Worm (Caenorhabditis elegans) whole organism, L4 larva: ENCODE data around the gene K02A6.4.

Experiments
- D1046.2 ChIP-seq: fragments of 200-800 bp; sonication (Bioruptor generic); IDR thresholded peaks from 2 replicates; pipeline ENCODE4 v1.3.6; 2022; ENCODE audit warnings: missing genetic modification characterization, missing compliant biosample characterization
- F26F4.8 ChIP-seq: fragments of 200-800 bp; sonication (Bioruptor generic); conservative IDR thresholded peaks from 2 replicates; pipeline ENCODE4 v1.3.6; 2022; ENCODE audit warnings: missing genetic modification characterization, missing compliant biosample characterization
- R02D3.7 ChIP-seq: fragments of 150-350 bp; sonication (generic microtip); optimal IDR thresholded peaks from 3 replicates; lab custom pipeline; 2014; ENCODE audit warnings: missing biosample characterization, missing genetic modification characterization
- T26A8.4 ChIP-seq: fragments of 200-800 bp; sonication (Bioruptor generic); IDR thresholded peaks from 2 replicates; pipeline ENCODE4 v1.3.6; 2022; ENCODE audit warnings: missing genetic modification characterization, missing compliant biosample characterization
- Y105C5A.15 ChIP-seq: fragments of 200-800 bp; sonication (Bioruptor generic); IDR thresholded peaks from 2 replicates; pipeline ENCODE4 v1.3.6; 2022; ENCODE audit warnings: missing genetic modification characterization, missing compliant biosample characterization
- Y48G9A.11 ChIP-seq: fragments of 200-800 bp; sonication (Bioruptor generic); IDR thresholded peaks from 2 replicates; pipeline ENCODE4 v1.3.6; 2022; ENCODE audit warnings: missing genetic modification reagents, missing genetic modification characterization, missing compliant biosample characterization
- Y5F2A.4 ChIP-seq: fragments of 200-800 bp; sonication (Bioruptor generic); optimal IDR thresholded peaks from 2 replicates; lab custom pipeline; 2018; ENCODE audit warnings: mild to moderate bottlenecking, missing genetic modification characterization, missing compliant biosample characterization
- ZK337.2 ChIP-seq: fragments of 200-800 bp; sonication (Bioruptor generic); IDR thresholded peaks from 2 replicates; pipeline ENCODE4 v1.3.6; 2022; ENCODE audit warnings: missing genetic modification reagents, missing genetic modification characterization, missing compliant biosample characterization
- ZK546.5 ChIP-seq, 2 experiments: sonication (generic microtip); optimal IDR thresholded peaks; 2 replicates each; lab custom pipeline; 2017; ENCODE audit warnings: missing biosample characterization in 2 of 2, missing genetic modification characterization in 2 of 2
- aha-1 ChIP-seq: fragments of 150-350 bp; peaks from one replicate; lab custom pipeline; 2014; ENCODE audit warnings: missing biosample characterization, missing genetic modification characterization
- ama-1 ChIP-seq: fragments of 150-350 bp; optimal IDR thresholded peaks from 2 replicates; lab custom pipeline; 2014; ENCODE audit warnings: inconsistent platforms, mixed read lengths
- cey-2 ChIP-seq: sonication (generic microtip); optimal IDR thresholded peaks from 3 replicates; lab custom pipeline; 2017; ENCODE audit warnings: missing genetic modification characterization, mild to moderate bottlenecking, missing compliant biosample characterization, antibody characterized with exemption, borderline replicate concordance; ENCODE audit not compliant: insufficient read depth
- ctbp-1 ChIP-seq: fragments of 200-800 bp; sonication (Bioruptor generic); IDR thresholded peaks from 2 replicates; pipeline ENCODE4 v1.3.6; 2022; ENCODE audit warnings: missing genetic modification reagents, missing genetic modification characterization, missing compliant biosample characterization
- daf-16 ChIP-seq, 3 experiments: sonication (generic microtip); optimal IDR thresholded peaks; 2 replicates each; lab custom pipeline; 2016 to 2017; ENCODE audit warnings: missing genetic modification characterization in 3 of 3, missing genetic modification reagents in 3 of 3, mild to moderate bottlenecking in 2 of 3, missing compliant biosample characterization in 2 of 3, missing biosample characterization in 1 of 3, moderate library complexity in 1 of 3
- daf-19 ChIP-seq: fragments of 200-800 bp; sonication (Bioruptor generic); conservative IDR thresholded peaks from 2 replicates; pipeline ENCODE4 v1.3.6; 2022; ENCODE audit warnings: missing genetic modification characterization, missing compliant biosample characterization
- dmd-6 ChIP-seq: fragments of 200-800 bp; sonication (Bioruptor generic); IDR thresholded peaks from 2 replicates; pipeline ENCODE4 v1.3.6; 2022; ENCODE audit warnings: missing genetic modification reagents, missing genetic modification characterization, missing compliant biosample characterization
- dmd-9 ChIP-seq: fragments of 200-800 bp; sonication (Bioruptor generic); IDR thresholded peaks from 2 replicates; pipeline ENCODE4 v1.3.6; 2022; ENCODE audit warnings: missing genetic modification reagents, missing genetic modification characterization, missing compliant biosample characterization
- dpl-1 ChIP-seq: fragments of 150-350 bp; optimal IDR thresholded peaks from 2 replicates; lab custom pipeline; 2014; ENCODE audit warnings: missing biosample characterization, missing genetic modification reagents, missing genetic modification characterization
- dve-1 ChIP-seq: sonication (generic microtip); optimal IDR thresholded peaks from 2 replicates; lab custom pipeline; 2017; ENCODE audit warnings: antibody characterized with exemption, mild to moderate bottlenecking, missing genetic modification characterization, missing compliant biosample characterization; ENCODE audit not compliant: insufficient read depth
- fos-1 ChIP-seq: fragments of 150-350 bp; optimal IDR thresholded peaks from 2 replicates; lab custom pipeline; 2014; ENCODE audit warnings: missing biosample characterization, missing genetic modification characterization
- hif-1 ChIP-seq, 2 experiments: sonication (generic microtip); optimal IDR thresholded peaks; 2 replicates each; lab custom pipeline; 2016 to 2017; ENCODE audit warnings: missing compliant biosample characterization in 2 of 2, missing genetic modification characterization in 2 of 2, missing genetic modification reagents in 2 of 2, missing genotype in 2 of 2, mild to moderate bottlenecking in 1 of 2
- hlh-11 ChIP-seq: fragments of 200-800 bp; sonication (Bioruptor generic); optimal IDR thresholded peaks from 2 replicates; lab custom pipeline; 2018; ENCODE audit warnings: mild to moderate bottlenecking, missing genetic modification characterization, missing compliant biosample characterization
- hlh-30 ChIP-seq: sonication (generic microtip); optimal IDR thresholded peaks from 2 replicates; lab custom pipeline; 2017; ENCODE audit warnings: antibody characterized with exemption, mild to moderate bottlenecking, missing genetic modification characterization, missing compliant biosample characterization; ENCODE audit not compliant: insufficient read depth
- hmg-1.1 ChIP-seq: fragments of 200-800 bp; sonication (Bioruptor generic); IDR thresholded peaks from 2 replicates; pipeline ENCODE4 v1.3.6; 2022; ENCODE audit warnings: missing genetic modification reagents, missing genetic modification characterization, missing compliant biosample characterization
- lin-39 ChIP-seq: fragments of 150-350 bp; optimal IDR thresholded peaks from 2 replicates; lab custom pipeline; 2014; ENCODE audit warnings: missing biosample characterization, missing genetic modification reagents, missing genetic modification characterization
- lsy-2 ChIP-seq, 2 experiments: fragments of 150-350 bp in 1 of 2; sonication (generic microtip) in 1 of 2; optimal IDR thresholded peaks; 2 replicates each; lab custom pipeline; 2014 to 2017; ENCODE audit warnings: missing biosample characterization in 2 of 2, missing genetic modification characterization in 2 of 2
- madf-9 ChIP-seq: fragments of 200-800 bp; sonication (Bioruptor generic); conservative IDR thresholded peaks from 2 replicates; pipeline ENCODE4 v1.3.6; 2022; ENCODE audit warnings: missing genetic modification reagents, missing genetic modification characterization, missing compliant biosample characterization
- mdt-29 ChIP-seq: fragments of 200-800 bp; sonication (Bioruptor generic); IDR thresholded peaks from 2 replicates; pipeline ENCODE4 v1.3.6; 2022; ENCODE audit warnings: missing genetic modification reagents, missing genetic modification characterization, missing compliant biosample characterization
- mxl-2 ChIP-seq: fragments of 200-800 bp; sonication (Bioruptor generic); conservative IDR thresholded peaks from 2 replicates; pipeline ENCODE4 v1.3.6; 2022; ENCODE audit warnings: missing genetic modification reagents, missing genetic modification characterization, missing compliant biosample characterization
- mxl-3 ChIP-seq: fragments of 200-800 bp; sonication (Bioruptor generic); optimal IDR thresholded peaks from 2 replicates; lab custom pipeline; 2018; ENCODE audit warnings: mild to moderate bottlenecking, missing genetic modification characterization, missing compliant biosample characterization
- nhr-25 ChIP-seq: sonication (generic microtip); optimal IDR thresholded peaks from 2 replicates; lab custom pipeline; 2017; ENCODE audit warnings: missing genetic modification characterization, mild to moderate bottlenecking, missing compliant biosample characterization, antibody characterized with exemption, moderate library complexity, borderline replicate concordance; ENCODE audit not compliant: insufficient read depth
- nhr-28 ChIP-seq: fragments of 150-350 bp; optimal IDR thresholded peaks from 2 replicates; lab custom pipeline; 2014; ENCODE audit warnings: missing biosample characterization, missing genetic modification characterization
- nhr-77 ChIP-seq: fragments of 150-350 bp; optimal IDR thresholded peaks from 2 replicates; lab custom pipeline; 2014; ENCODE audit warnings: missing biosample characterization, missing genetic modification characterization
- pha-4 ChIP-seq, 2 experiments: fragments of 150-350 bp in 1 of 2; fragments of 200-800 bp in 1 of 2; sonication (Bioruptor generic) in 1 of 2; IDR thresholded peaks in 1 of 2; optimal IDR thresholded peaks in 1 of 2; 2 replicates each; pipeline versions ENCODE4 v1.3.6 to Lab custom; 2014 to 2022; ENCODE audit warnings: missing genetic modification characterization in 2 of 2, missing genetic modification reagents in 2 of 2, missing biosample characterization in 1 of 2, missing compliant biosample characterization in 1 of 2
- php-3 ChIP-seq: fragments of 200-800 bp; sonication (Bioruptor generic); IDR thresholded peaks from 2 replicates; pipeline ENCODE4 v1.3.6; 2022; ENCODE audit warnings: missing genetic modification reagents, missing genetic modification characterization, missing compliant biosample characterization
- saeg-2 ChIP-seq: fragments of 200-800 bp; sonication (Bioruptor generic); IDR thresholded peaks from 2 replicates; pipeline ENCODE4 v1.3.6; 2022; ENCODE audit warnings: missing genetic modification reagents, missing genetic modification characterization, missing compliant biosample characterization
- sdz-12 ChIP-seq: fragments of 200-800 bp; sonication (Bioruptor generic); optimal IDR thresholded peaks from 2 replicates; lab custom pipeline; 2018; ENCODE audit warnings: mild to moderate bottlenecking, missing genetic modification characterization, missing compliant biosample characterization
- skn-1 ChIP-seq: fragments of 150-350 bp; optimal IDR thresholded peaks from 2 replicates; lab custom pipeline; 2014; ENCODE audit warnings: missing biosample characterization, missing genetic modification characterization
- unc-130 ChIP-seq: sonication (generic microtip); optimal IDR thresholded peaks from 2 replicates; lab custom pipeline; 2016; ENCODE audit warnings: missing genetic modification reagents, missing genetic modification characterization, missing compliant biosample characterization
- unc-39 ChIP-seq: sonication (generic microtip); optimal IDR thresholded peaks from 2 replicates; lab custom pipeline; 2017; ENCODE audit warnings: missing biosample characterization, missing genetic modification characterization
- unc-62 ChIP-seq, 3 experiments: fragments of 150-350 bp in 1 of 3; sonication (generic microtip); optimal IDR thresholded peaks in 2 of 3; peaks in 1 of 3; 1 replicate in 1 of 3; 2 replicates in 2 of 3; lab custom pipeline; 2014 to 2017; ENCODE audit warnings: missing biosample characterization in 3 of 3, missing genetic modification characterization in 3 of 3, missing genetic modification reagents in 3 of 3, missing genotype in 1 of 3
- zip-2 ChIP-seq: fragments of 150-350 bp; optimal IDR thresholded peaks from 2 replicates; lab custom pipeline; 2014; ENCODE audit warnings: missing biosample characterization, missing genetic modification characterization
- ztf-11 ChIP-seq: fragments of 150-350 bp; optimal IDR thresholded peaks from 2 replicates; lab custom pipeline; 2014; ENCODE audit warnings: missing biosample characterization, missing genetic modification characterization

Gene K02A6.4

DNA sequence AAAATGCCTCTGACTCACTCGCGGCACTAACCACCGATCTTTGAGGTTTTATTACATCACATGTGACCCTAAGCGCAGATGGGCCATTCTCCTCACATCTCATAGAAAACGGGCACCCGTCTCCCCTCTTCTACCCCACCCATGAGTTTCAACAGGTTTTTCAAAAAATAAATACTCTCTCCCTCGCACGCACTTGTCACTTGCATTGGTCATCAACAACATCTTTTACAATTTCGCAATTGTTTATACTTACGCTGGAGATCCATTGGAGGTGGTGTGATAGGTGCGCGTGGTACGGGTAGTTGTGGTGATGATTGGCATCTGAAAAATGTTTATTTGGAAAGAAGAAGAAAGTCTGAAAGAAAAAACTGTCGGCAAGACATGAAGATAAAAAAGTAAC, 17.4 kb upstream of the K02A6.4 start, which contains the start of gene M60.4 (continued):
- TF ChIP-seq ZK337.2 (GFP tag; lab: Robert Waterston, UW), result no peak
- TF ChIP-seq unc-62 (GFP tag; optimal IDR thresholded peaks at IDR 0.05 in 1 of 2; lab: Kevin White, UChicago), result peak in 1 of 2 experiments; percentile 100
- no peak for TF ChIP-seq unc-62 (tag; optimal IDR thresholded peaks at IDR 0.05; lab: Kevin White, UChicago)
- peak; percentile 57 for TF ChIP-seq mxl-3 (GFP tag; lab: Kevin White, UChicago)
- TF ChIP-seq aha-1 (tag; lab: Kevin White, UChicago), result peak; percentile 78
- TF ChIP-seq nhr-28 (tag; lab: Kevin White, UChicago), result peak; percentile 62
- TF ChIP-seq nhr-25, result peak; percentile 18
- peak; percentile 74 for TF ChIP-seq hlh-11 (tag; lab: Kevin White, UChicago)
- peak in 1 of 2 experiments; percentile 28 for TF ChIP-seq hif-1 (tag; optimal IDR thresholded peaks at IDR 0.05; lab: Kevin White, UChicago)
- no peak for TF ChIP-seq T26A8.4 (GFP tag; lab: Robert Waterston, UW)
- no peak for TF ChIP-seq dpl-1 (GFP tag; lab: Kevin White, UChicago)
- peak; percentile 43 for TF ChIP-seq dve-1 (tag; lab: Kevin White, UChicago)
- TF ChIP-seq madf-9, result no peak
- peak in 1 of 2 experiments; percentile 36 for TF ChIP-seq lsy-2 (tag; optimal IDR thresholded peaks at IDR 0.05; lab: Kevin White, UChicago)
- TF ChIP-seq, all 104 proteins: peak for 19

DNA sequence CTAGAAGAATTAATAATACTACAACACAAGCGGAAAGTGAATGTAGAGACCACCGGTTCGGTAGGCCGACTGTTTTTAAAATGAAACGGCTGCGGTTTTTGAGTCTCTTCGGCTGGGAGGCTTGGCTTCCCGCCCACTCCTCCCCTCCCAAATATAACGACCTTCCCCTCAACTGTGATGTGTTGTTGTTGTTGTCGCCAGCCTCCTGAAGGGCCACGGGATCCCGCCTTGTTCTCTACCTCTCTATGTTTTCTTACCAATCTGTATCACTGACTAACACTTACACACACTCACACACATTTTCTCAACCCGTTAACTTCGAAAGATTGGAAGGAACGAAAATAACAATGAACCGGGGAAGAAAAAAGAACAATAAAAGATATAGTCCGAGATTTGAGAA, 15.0 kb upstream of the K02A6.4 start:
- no peak for TF ChIP-seq fos-1
- no peak for TF ChIP-seq php-3 (GFP tag; lab: Robert Waterston, UW)
- peak in 1 of 2 experiments; percentile 72 for TF ChIP-seq daf-16 (GFP tag; optimal IDR thresholded peaks at IDR 0.05; lab: Kevin White, UChicago)
- TF ChIP-seq daf-16 (tag; optimal IDR thresholded peaks at IDR 0.05; lab: Kevin White, UChicago), result no peak
- TF ChIP-seq hlh-30 (tag; lab: Kevin White, UChicago), result peak; percentile 58
- TF ChIP-seq ZK337.2 (GFP tag; lab: Robert Waterston, UW), result no peak
- 0 out of 2 replicates have a peak, but pooled peaks have one; percentile 24 for TF ChIP-seq hmg-1.1 (GFP tag; lab: Robert Waterston, UW)
- no peak for TF ChIP-seq nhr-77 (tag; lab: Kevin White, UChicago)
- TF ChIP-seq Y48G9A.11 (GFP tag; lab: Robert Waterston, UW), result no peak
- TF ChIP-seq mdt-29 (GFP tag; lab: Robert Waterston, UW), result no peak
- no peak for TF ChIP-seq unc-39
- no peak for TF ChIP-seq pha-4 (GFP tag; IDR thresholded peaks at IDR 0.05; lab: Robert Waterston, UW)
- TF ChIP-seq pha-4 (tag; optimal IDR thresholded peaks at IDR 0.05; lab: Kevin White, UChicago), result no peak
- no peak for TF ChIP-seq ztf-11 (tag; lab: Kevin White, UChicago)
- TF ChIP-seq unc-62 (GFP tag; optimal IDR thresholded peaks at IDR 0.05 in 1 of 2; lab: Kevin White, UChicago), result peak in 1 of 2 experiments; percentile 39
- TF ChIP-seq unc-62 (tag; optimal IDR thresholded peaks at IDR 0.05; lab: Kevin White, UChicago), result no peak

ce11 chrX:8231858-8232257, 13.3 kb upstream of the K02A6.4 start, which contains the start of gene K02A6.3:
K02A6.3 (minus strand) TSS chrX:8231931.
- TF ChIP-seq ZK546.5 (tag; optimal IDR thresholded peaks at IDR 0.05; lab: Kevin White, UChicago), result no peak
- peak in 1 of 2 experiments; percentile 98 for TF ChIP-seq daf-16 (GFP tag; optimal IDR thresholded peaks at IDR 0.05; lab: Kevin White, UChicago)
- TF ChIP-seq daf-16 (tag; optimal IDR thresholded peaks at IDR 0.05; lab: Kevin White, UChicago), result peak; percentile 100
- no peak for TF ChIP-seq daf-19 (GFP tag; lab: Robert Waterston, UW)
- peak; percentile 62 for TF ChIP-seq madf-9
- TF ChIP-seq dmd-6 (GFP tag; lab: Robert Waterston, UW), result peak; percentile 94
- TF ChIP-seq cey-2 (tag; lab: Kevin White, UChicago), result no peak
- TF ChIP-seq saeg-2 (GFP tag; lab: Robert Waterston, UW), result no peak
- TF ChIP-seq Y5F2A.4 (GFP tag; lab: Kevin White, UChicago), result no peak
- no peak for TF ChIP-seq ama-1
- no peak for TF ChIP-seq skn-1
- no peak for TF ChIP-seq lin-39 (tag; lab: Kevin White, UChicago)
- no peak for TF ChIP-seq dmd-9
- TF ChIP-seq ctbp-1, result peak; percentile 44; the same call in 1 of the 2 replicates
- peak in 1 of 2 experiments; percentile 85 for TF ChIP-seq unc-62 (GFP tag; optimal IDR thresholded peaks at IDR 0.05 in 1 of 2; lab: Kevin White, UChicago)
- no peak for TF ChIP-seq unc-62 (tag; optimal IDR thresholded peaks at IDR 0.05; lab: Kevin White, UChicago)
- TF ChIP-seq unc-130 (GFP tag; lab: Kevin White, UChicago), result no peak
- TF ChIP-seq mxl-2 (GFP tag; lab: Robert Waterston, UW), result no peak
- TF ChIP-seq T26A8.4 (GFP tag; lab: Robert Waterston, UW), result peak; percentile 79
- TF ChIP-seq hlh-11 (tag; lab: Kevin White, UChicago), result peak; percentile 98
- TF ChIP-seq D1046.2 (GFP tag; lab: Robert Waterston, UW), result no peak
- TF ChIP-seq hmg-1.1 (GFP tag; lab: Robert Waterston, UW), result peak; percentile 85
- TF ChIP-seq zip-2 (tag; lab: Kevin White, UChicago), result peak; percentile 53
- TF ChIP-seq dpl-1 (GFP tag; lab: Kevin White, UChicago), result peak; percentile 56
- no peak for TF ChIP-seq Y105C5A.15 (GFP tag; lab: Robert Waterston, UW)
- no peak for TF ChIP-seq F26F4.8 (GFP tag; lab: Robert Waterston, UW)
- no peak for TF ChIP-seq R02D3.7 (tag; lab: Kevin White, UChicago)
- TF ChIP-seq sdz-12 (GFP tag; lab: Kevin White, UChicago), result no peak
